Worm (Caenorhabditis elegans) whole organism, L2 larva: ENCODE results near the gene H40L08.3.
A peak's percentile ranks its signal among the peaks of the same experiment; 100 is the strongest.

Experiments
- C34F6.9 ChIP-seq: fragments of 150-350 bp; optimal IDR thresholded peaks from 2 replicates; lab custom pipeline; 2014; ENCODE audit warnings: missing biosample characterization, missing genetic modification characterization
- F13H6.1 ChIP-seq: sonication (generic microtip); optimal IDR thresholded peaks from 2 replicates; lab custom pipeline; 2016; ENCODE audit warnings: missing genetic modification characterization, missing compliant biosample characterization
- R02D3.7 ChIP-seq: fragments of 150-350 bp; optimal IDR thresholded peaks from 2 replicates; lab custom pipeline; 2014; ENCODE audit warnings: missing biosample characterization, missing genetic modification characterization
- Y55F3AM.14 ChIP-seq: fragments of 200-800 bp; sonication (Bioruptor generic); optimal IDR thresholded peaks from 2 replicates; lab custom pipeline; 2018; ENCODE audit warnings: mild to moderate bottlenecking, missing genetic modification characterization, missing compliant biosample characterization
- ZK546.5 ChIP-seq: sonication (generic microtip); optimal IDR thresholded peaks from 2 replicates; lab custom pipeline; 2017; ENCODE audit warnings: missing biosample characterization, missing genetic modification characterization
- alr-1 ChIP-seq: fragments of 150-350 bp; optimal IDR thresholded peaks from 2 replicates; lab custom pipeline; 2014; ENCODE audit warnings: missing biosample characterization, missing genetic modification characterization
- aly-2 ChIP-seq: fragments of 150-350 bp; optimal IDR thresholded peaks from 2 replicates; lab custom pipeline; 2014; ENCODE audit warnings: missing biosample characterization, missing genetic modification characterization
- ama-1 ChIP-seq: fragments of 150-350 bp; optimal IDR thresholded peaks from 2 replicates; lab custom pipeline; 2018; ENCODE audit warnings: inconsistent platforms
- blmp-1 ChIP-seq: sonication (generic microtip); optimal IDR thresholded peaks from 2 replicates; lab custom pipeline; 2017; ENCODE audit warnings: missing genetic modification characterization, mild to moderate bottlenecking, missing compliant biosample characterization, antibody characterized with exemption, moderate library complexity; ENCODE audit not compliant: insufficient read depth
- ceh-16 ChIP-seq: fragments of 150-350 bp; optimal IDR thresholded peaks from 2 replicates; lab custom pipeline; 2014; ENCODE audit warnings: missing biosample characterization, missing genetic modification characterization
- ceh-82 ChIP-seq: fragments of 150-350 bp; optimal IDR thresholded peaks from 2 replicates; lab custom pipeline; 2014; ENCODE audit warnings: missing biosample characterization, missing genetic modification characterization
- crh-2 ChIP-seq: sonication (generic microtip); optimal IDR thresholded peaks from 2 replicates; lab custom pipeline; 2017; ENCODE audit warnings: missing biosample characterization, missing genetic modification characterization
- dmd-4 ChIP-seq: sonication (generic microtip); optimal IDR thresholded peaks from 2 replicates; lab custom pipeline; 2017; ENCODE audit warnings: missing biosample characterization, missing genetic modification characterization
- egl-27 ChIP-seq: sonication (generic microtip); optimal IDR thresholded peaks from 3 replicates; lab custom pipeline; 2017; ENCODE audit warnings: missing biosample characterization, missing genetic modification reagents, missing genetic modification characterization
- elt-1 ChIP-seq: fragments of 150-350 bp; optimal IDR thresholded peaks from 2 replicates; lab custom pipeline; 2014; ENCODE audit warnings: missing biosample characterization, missing genetic modification characterization
- elt-3 ChIP-seq: sonication (generic microtip); optimal IDR thresholded peaks from 2 replicates; lab custom pipeline; 2017; ENCODE audit warnings: missing biosample characterization, missing genetic modification characterization
- fos-1 ChIP-seq: fragments of 150-350 bp; optimal IDR thresholded peaks from 2 replicates; lab custom pipeline; 2014; ENCODE audit warnings: missing biosample characterization, missing genetic modification characterization
- gmeb-1 ChIP-seq: fragments of 150-350 bp; optimal IDR thresholded peaks from 2 replicates; lab custom pipeline; 2014; ENCODE audit warnings: missing biosample characterization, missing genetic modification characterization
- lin-11 ChIP-seq: fragments of 150-350 bp; sonication (generic microtip); optimal IDR thresholded peaks from 2 replicates; lab custom pipeline; 2014; ENCODE audit warnings: missing biosample characterization, missing genetic modification characterization, inconsistent platforms, mixed read lengths
- lin-13 ChIP-seq: fragments of 150-350 bp; optimal IDR thresholded peaks from 2 replicates; lab custom pipeline; 2014; ENCODE audit warnings: missing biosample characterization, missing genetic modification reagents, missing genetic modification characterization
- lin-39 ChIP-seq: fragments of 150-350 bp; optimal IDR thresholded peaks from 2 replicates; lab custom pipeline; 2014; ENCODE audit warnings: missing biosample characterization, missing genetic modification reagents, missing genetic modification characterization
- lsy-2 ChIP-seq, 2 experiments: fragments of 150-350 bp in 1 of 2; sonication (generic microtip) in 1 of 2; optimal IDR thresholded peaks; 2 replicates each; lab custom pipeline; 2014 to 2017; ENCODE audit warnings: missing biosample characterization in 2 of 2, missing genetic modification characterization in 2 of 2
- mab-5 ChIP-seq: fragments of 150-350 bp; optimal IDR thresholded peaks from 2 replicates; lab custom pipeline; 2014; ENCODE audit warnings: missing biosample characterization, missing genetic modification characterization
- mbf-1 ChIP-seq: sonication (generic microtip); optimal IDR thresholded peaks from 2 replicates; lab custom pipeline; 2017; ENCODE audit warnings: missing biosample characterization, missing genetic modification characterization
- mdl-1 ChIP-seq, 2 experiments: fragments of 150-350 bp in 1 of 2; sonication (generic microtip) in 1 of 2; optimal IDR thresholded peaks; 2 replicates each; lab custom pipeline; 2017; ENCODE audit warnings: missing biosample characterization in 2 of 2, missing genetic modification characterization in 2 of 2
- nhr-10 ChIP-seq: sonication (generic microtip); optimal IDR thresholded peaks from 2 replicates; lab custom pipeline; 2017; ENCODE audit warnings: missing biosample characterization, missing genetic modification characterization
- nhr-11 ChIP-seq: fragments of 150-350 bp; optimal IDR thresholded peaks from 2 replicates; lab custom pipeline; 2014; ENCODE audit warnings: missing biosample characterization, missing genetic modification characterization
- nhr-12 ChIP-seq: fragments of 150-350 bp; optimal IDR thresholded peaks from 2 replicates; lab custom pipeline; 2014; ENCODE audit warnings: missing biosample characterization, missing genetic modification characterization
- nhr-129 ChIP-seq: fragments of 150-350 bp; optimal IDR thresholded peaks from 2 replicates; lab custom pipeline; 2014; ENCODE audit warnings: missing biosample characterization, missing genetic modification characterization
- nhr-21 ChIP-seq: fragments of 150-350 bp; optimal IDR thresholded peaks from 2 replicates; lab custom pipeline; 2014; ENCODE audit warnings: missing biosample characterization, missing genetic modification characterization
- nhr-23 ChIP-seq: fragments of 150-350 bp; optimal IDR thresholded peaks from 2 replicates; lab custom pipeline; 2014; ENCODE audit warnings: missing biosample characterization, missing genetic modification reagents, missing genetic modification characterization
- nhr-237 ChIP-seq: fragments of 150-350 bp; optimal IDR thresholded peaks from 2 replicates; lab custom pipeline; 2014; ENCODE audit warnings: missing biosample characterization, missing genetic modification characterization
- nhr-25 ChIP-seq: fragments of 150-350 bp; sonication (generic microtip); optimal IDR thresholded peaks from 3 replicates; lab custom pipeline; 2014; ENCODE audit warnings: missing biosample characterization, missing genetic modification characterization
- nhr-6 ChIP-seq: fragments of 150-350 bp; optimal IDR thresholded peaks from 2 replicates; lab custom pipeline; 2014; ENCODE audit warnings: missing biosample characterization, missing genetic modification characterization
- nhr-77 ChIP-seq: fragments of 150-350 bp; optimal IDR thresholded peaks from 2 replicates; lab custom pipeline; 2014; ENCODE audit warnings: missing biosample characterization, missing genetic modification characterization
- peb-1 ChIP-seq: fragments of 150-350 bp; optimal IDR thresholded peaks from 2 replicates; lab custom pipeline; 2014; ENCODE audit warnings: missing biosample characterization, missing genetic modification characterization
- sem-4 ChIP-seq: fragments of 150-350 bp; optimal IDR thresholded peaks from 2 replicates; lab custom pipeline; 2014; ENCODE audit warnings: missing biosample characterization, missing genetic modification reagents, missing genetic modification characterization
- skn-1 ChIP-seq: sonication (generic microtip); optimal IDR thresholded peaks from 2 replicates; lab custom pipeline; 2017; ENCODE audit warnings: missing biosample characterization, missing genetic modification characterization
- sma-3 ChIP-seq: sonication (generic microtip); optimal IDR thresholded peaks from 2 replicates; lab custom pipeline; 2016; ENCODE audit warnings: missing genetic modification reagents, missing genetic modification characterization, missing compliant biosample characterization
- sma-9 ChIP-seq, 2 experiments: fragments of 150-350 bp in 1 of 2; sonication (generic microtip) in 1 of 2; optimal IDR thresholded peaks; 2 replicates each; lab custom pipeline; 2014 to 2016; ENCODE audit warnings: missing genetic modification characterization in 2 of 2, mild to moderate bottlenecking in 1 of 2, missing biosample characterization in 1 of 2, missing compliant biosample characterization in 1 of 2, missing genetic modification reagents in 1 of 2, moderate library complexity in 1 of 2
- snpc-4 ChIP-seq: fragments of 150-350 bp; optimal IDR thresholded peaks from 2 replicates; lab custom pipeline; 2014; ENCODE audit warnings: missing biosample characterization, missing genetic modification characterization
- unc-39 ChIP-seq: fragments of 150-350 bp; optimal IDR thresholded peaks from 2 replicates; lab custom pipeline; 2014; ENCODE audit warnings: missing biosample characterization, missing genetic modification characterization
- unc-55 ChIP-seq: fragments of 150-350 bp; sonication (generic microtip); optimal IDR thresholded peaks from 3 replicates; lab custom pipeline; 2014; ENCODE audit warnings: missing biosample characterization, missing genetic modification reagents, missing genetic modification characterization
- unc-62 ChIP-seq: fragments of 150-350 bp; optimal IDR thresholded peaks from 2 replicates; lab custom pipeline; 2014; ENCODE audit warnings: missing biosample characterization, missing genetic modification reagents, missing genetic modification characterization
- zag-1 ChIP-seq: fragments of 150-350 bp; optimal IDR thresholded peaks from 2 replicates; lab custom pipeline; 2014; ENCODE audit warnings: missing biosample characterization, missing genetic modification characterization
- ztf-1 ChIP-seq: fragments of 200-800 bp; sonication (Bioruptor generic); conservative IDR thresholded peaks from 2 replicates; pipeline ENCODE4 v1.3.6; 2022; ENCODE audit warnings: missing genetic modification characterization, missing compliant biosample characterization
- ztf-11 ChIP-seq: sonication (generic microtip); optimal IDR thresholded peaks from 2 replicates; lab custom pipeline; 2017; ENCODE audit warnings: missing biosample characterization, missing genetic modification characterization
- ztf-4 ChIP-seq: fragments of 150-350 bp; optimal IDR thresholded peaks from 2 replicates; lab custom pipeline; 2014; ENCODE audit warnings: missing biosample characterization, missing genetic modification characterization

H40L08.3 gene

ce11 chrX:15041340-15041739, 34.6 kb downstream of the H40L08.3 start:
- TF ChIP-seq egl-27 (tag; lab: Kevin White, UChicago) (peak; percentile 27), unc-62 (no peak), mdl-1 (tag; optimal IDR thresholded peaks at IDR 0.05; lab: Kevin White, UChicago) (no peak)

DNA sequence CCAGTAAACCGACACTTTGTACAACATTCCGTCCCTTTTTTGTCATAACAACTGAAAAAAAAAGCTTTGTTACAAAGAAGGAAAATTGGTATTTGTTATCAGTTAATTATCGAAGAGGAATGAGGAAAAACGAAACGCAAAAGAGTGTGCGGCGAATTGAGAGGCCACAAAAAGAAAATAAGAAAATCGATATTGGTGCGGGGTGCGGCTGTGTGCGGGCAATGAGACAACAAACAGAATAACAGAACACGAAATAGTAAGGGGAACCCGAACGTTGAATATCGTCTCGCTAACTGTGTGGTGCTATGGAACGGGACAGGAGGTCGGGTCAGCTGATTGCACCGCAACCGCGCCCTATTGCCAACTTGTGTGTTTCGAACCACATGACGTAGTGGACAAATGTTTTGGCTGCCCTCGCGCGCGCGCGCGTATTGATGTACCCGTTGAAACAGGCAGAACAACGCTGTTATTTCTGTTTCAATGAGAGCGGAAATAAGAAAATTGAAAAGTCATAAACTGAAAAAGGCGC, 35.3 kb downstream of the H40L08.3 start, which contains the start of gene C18B12.4:
Gene C18B12.4 (minus strand): TSS at position 51 of the 529 bp plus-strand sequence.
- TF ChIP-seq sma-3 (GFP tag; lab: Kevin White, UChicago) (peak; percentile 88), ama-1 (lab: Kevin White, UChicago) (peak; percentile 39), skn-1 (tag; lab: Kevin White, UChicago) (no peak), nhr-12 (tag; lab: Kevin White, UChicago) (no peak), ztf-4 (tag; lab: Kevin White, UChicago) (peak; percentile 65), lsy-2 (tag; optimal IDR thresholded peaks at IDR 0.05; lab: Kevin White, UChicago) (peak; percentile 15 to 83), peb-1 (tag; lab: Kevin White, UChicago) (no peak), mbf-1 (no peak), nhr-129 (tag; lab: Kevin White, UChicago) (peak; percentile 94), snpc-4 (tag; lab: Kevin White, UChicago) (peak; percentile 78), elt-3 (tag; lab: Kevin White, UChicago) (no peak), gmeb-1 (tag; lab: Kevin White, UChicago) (peak; percentile 0), nhr-11 (tag; lab: Kevin White, UChicago) (no peak), unc-55 (GFP tag; lab: Kevin White, UChicago) (peak; percentile 55), nhr-6 (tag; lab: Kevin White, UChicago) (peak; percentile 42), nhr-237 (tag; lab: Kevin White, UChicago) (no peak), lin-13 (GFP tag; lab: Kevin White, UChicago) (peak; percentile 72), ZK546.5 (tag; lab: Kevin White, UChicago) (no peak), lin-39 (tag; lab: Kevin White, UChicago) (no peak), C34F6.9 (tag; lab: Kevin White, UChicago) (peak; percentile 90), F13H6.1 (tag; lab: Kevin White, UChicago) (peak; percentile 85), nhr-10 (tag; lab: Kevin White, UChicago) (no peak), crh-2 (tag; lab: Kevin White, UChicago) (peak; percentile 91), blmp-1 (tag; lab: Kevin White, UChicago) (peak; percentile 61), unc-39 (tag; lab: Kevin White, UChicago) (no peak), Y55F3AM.14 (GFP tag; lab: Kevin White, UChicago) (peak; percentile 85), mab-5 (tag; lab: Kevin White, UChicago) (peak; percentile 38), ceh-16 (tag; lab: Kevin White, UChicago) (peak; percentile 85), fos-1 (tag; lab: Kevin White, UChicago) (peak; percentile 51), sem-4 (tag; lab: Kevin White, UChicago) (peak; percentile 79), elt-1 (tag; lab: Kevin White, UChicago) (no peak), zag-1 (tag; lab: Kevin White, UChicago) (peak; percentile 62), sma-9 (GFP tag; optimal IDR thresholded peaks at IDR 0.05; lab: Kevin White, UChicago) (peak; percentile 89), sma-9 (tag; optimal IDR thresholded peaks at IDR 0.05; lab: Kevin White, UChicago) (no peak), ztf-1 (GFP tag; lab: Robert Waterston, UW) (no peak), ceh-82 (tag; lab: Kevin White, UChicago) (peak; percentile 26), nhr-21 (tag; lab: Kevin White, UChicago) (peak; percentile 79), nhr-77 (tag; lab: Kevin White, UChicago) (no peak), unc-62 (no peak), alr-1 (tag; lab: Kevin White, UChicago) (no peak), egl-27 (tag; lab: Kevin White, UChicago) (peak; percentile 8), ztf-11 (tag; lab: Kevin White, UChicago) (no peak), nhr-23 (no peak), aly-2 (tag; lab: Kevin White, UChicago) (no peak), nhr-25 (peak; percentile 90), dmd-4 (no peak), lin-11 (peak; percentile 79), mdl-1 (tag; optimal IDR thresholded peaks at IDR 0.05; lab: Kevin White, UChicago) (peak; percentile 22 to 83), R02D3.7 (tag; lab: Kevin White, UChicago) (no peak)
